Fruit fly (Drosophila melanogaster) whole organism, embryonic: Measurements from ENCODE around the gene Herc4.

Experiments
- BtbVII ChIP-seq: fragments of 200-800 bp; sonication (Bioruptor generic); optimal IDR thresholded peaks from 3 replicates; lab custom pipeline; 2017; ENCODE audit warnings: missing biosample characterization, mild to moderate bottlenecking, missing genetic modification characterization
- CG10543 ChIP-seq: fragments of 200-800 bp; sonication (Bioruptor generic); optimal IDR thresholded peaks from 3 replicates; lab custom pipeline; 2017; ENCODE audit warnings: missing biosample characterization, mild to moderate bottlenecking, missing genetic modification characterization, moderate library complexity
- CG10654 ChIP-seq: fragments of 200-800 bp; sonication (Bioruptor generic); optimal IDR thresholded peaks from 2 replicates; lab custom pipeline; 2016; ENCODE audit warnings: missing biosample characterization, missing genetic modification characterization
- CG11560 ChIP-seq: fragments of 200-800 bp; sonication (Bioruptor generic); IDR thresholded peaks from 3 replicates; pipeline ENCODE4 v1.3.6; 2022; ENCODE audit warnings: missing biosample characterization, missing genetic modification characterization
- CG1233 ChIP-seq: fragments of 200-800 bp; sonication (Bioruptor generic); optimal IDR thresholded peaks from 4 replicates; lab custom pipeline; 2018; ENCODE audit warnings: missing biosample characterization, mild to moderate bottlenecking, missing genetic modification characterization
- CG15269 ChIP-seq: fragments of 200-800 bp; sonication (Bioruptor generic); optimal IDR thresholded peaks from 2 replicates; lab custom pipeline; 2018; ENCODE audit warnings: missing biosample characterization, mild to moderate bottlenecking, missing genetic modification characterization, moderate library complexity
- CG15479 ChIP-seq: fragments of 200-800 bp; sonication (Bioruptor generic); optimal IDR thresholded peaks from 3 replicates; lab custom pipeline; 2019; ENCODE audit warnings: missing biosample characterization, mild to moderate bottlenecking, missing genetic modification characterization, moderate library complexity
- CG16779 ChIP-seq: fragments of 200-800 bp; sonication (Bioruptor generic); IDR thresholded peaks from 2 replicates; pipeline ENCODE4 v1.3.6; 2022; ENCODE audit warnings: missing biosample characterization, missing genetic modification characterization
- CG3065 ChIP-seq: fragments of 200-800 bp; sonication (Bioruptor generic); optimal IDR thresholded peaks from 2 replicates; lab custom pipeline; 2016; ENCODE audit warnings: missing biosample characterization, missing genetic modification characterization
- CG31388 ChIP-seq: fragments of 200-800 bp; sonication (Bioruptor generic); optimal IDR thresholded peaks from 2 replicates; lab custom pipeline; 2016; ENCODE audit warnings: missing biosample characterization, missing genetic modification characterization
- CG3407 ChIP-seq: fragments of 200-800 bp; sonication (Bioruptor generic); optimal IDR thresholded peaks from 2 replicates; lab custom pipeline; 2018; ENCODE audit warnings: missing biosample characterization, mild to moderate bottlenecking, missing genetic modification characterization
- CG34376 ChIP-seq: fragments of 200-800 bp; sonication (Bioruptor generic); optimal IDR thresholded peaks from 2 replicates; lab custom pipeline; 2018; ENCODE audit warnings: missing biosample characterization, mild to moderate bottlenecking, missing genetic modification characterization
- CG43689 ChIP-seq: fragments of 200-800 bp; sonication (Bioruptor generic); IDR thresholded peaks from 2 replicates; pipeline ENCODE4 v1.3.6; 2022; ENCODE audit warnings: missing biosample characterization, missing genetic modification characterization
- CG5953 ChIP-seq: fragments of 200-800 bp; sonication (Bioruptor generic); IDR thresholded peaks from 2 replicates; pipeline ENCODE4 v1.3.6; 2022; ENCODE audit warnings: missing biosample characterization, missing genetic modification characterization
- CG6813 ChIP-seq: fragments of 200-800 bp; sonication (Bioruptor generic); optimal IDR thresholded peaks from 2 replicates; lab custom pipeline; 2017; ENCODE audit warnings: missing biosample characterization, missing genetic modification characterization, mild to moderate bottlenecking, moderate library complexity, missing genetic modification reagents
- CG9215 ChIP-seq: fragments of 200-800 bp; sonication (Bioruptor generic); IDR thresholded peaks from 2 replicates; pipeline ENCODE4 v1.3.6; 2022; ENCODE audit warnings: missing biosample characterization, missing genetic modification characterization
- ERR ChIP-seq: fragments of 200-800 bp; sonication (Bioruptor generic); optimal IDR thresholded peaks from 2 replicates; lab custom pipeline; 2016; ENCODE audit warnings: missing biosample characterization, missing genetic modification characterization
- GATAe ChIP-seq: fragments of 200-800 bp; sonication (Bioruptor generic); conservative IDR thresholded peaks from 2 replicates; pipeline ENCODE4 v1.3.6; 2022; ENCODE audit warnings: missing biosample characterization, missing genetic modification characterization
- HLH54F ChIP-seq: fragments of 200-800 bp; sonication (Bioruptor generic); optimal IDR thresholded peaks from 3 replicates; lab custom pipeline; 2016; ENCODE audit warnings: missing biosample characterization, missing genetic modification characterization
- HmgZ ChIP-seq: fragments of 200-800 bp; sonication (Bioruptor generic); optimal IDR thresholded peaks from 2 replicates; lab custom pipeline; 2018; ENCODE audit warnings: missing biosample characterization, mild to moderate bottlenecking, missing genetic modification characterization
- Hsf ChIP-seq: fragments of 200-800 bp; sonication (Bioruptor generic); optimal IDR thresholded peaks from 3 replicates; lab custom pipeline; 2016; ENCODE audit warnings: missing biosample characterization, missing genetic modification characterization
- MTF-1 ChIP-seq: fragments of 200-800 bp; sonication (Bioruptor generic); optimal IDR thresholded peaks from 2 replicates; lab custom pipeline; 2018; ENCODE audit warnings: missing biosample characterization, mild to moderate bottlenecking, missing genetic modification characterization, borderline replicate concordance
- NK7.1 ChIP-seq: fragments of 200-800 bp; sonication (Bioruptor generic); optimal IDR thresholded peaks from 3 replicates; lab custom pipeline; 2016; ENCODE audit warnings: missing biosample characterization, missing genetic modification characterization
- PHDP ChIP-seq: fragments of 200-800 bp; sonication (Bioruptor generic); optimal IDR thresholded peaks from 3 replicates; lab custom pipeline; 2018; ENCODE audit warnings: missing biosample characterization, mild to moderate bottlenecking, missing genetic modification characterization, moderate library complexity
- Pdp1 ChIP-seq, 2 experiments: fragments of 200-800 bp; sonication (Bioruptor generic); optimal IDR thresholded peaks; 3 replicates each; lab custom pipeline; 2016; ENCODE audit warnings: missing biosample characterization in 2 of 2, missing genetic modification characterization in 2 of 2, mild to moderate bottlenecking in 1 of 2, moderate library complexity in 1 of 2
- Scr ChIP-seq: fragments of 200-800 bp; sonication (Bioruptor generic); IDR thresholded peaks from 2 replicates; pipeline ENCODE4 v1.3.6; 2022; ENCODE audit warnings: missing biosample characterization, missing genetic modification characterization; ENCODE audit not compliant: partially characterized antibody
- Vsx1 ChIP-seq: fragments of 200-800 bp; sonication (Bioruptor generic); optimal IDR thresholded peaks from 2 replicates; lab custom pipeline; 2017; ENCODE audit warnings: missing biosample characterization, mild to moderate bottlenecking, missing genetic modification characterization, missing genetic modification reagents
- ac ChIP-seq: fragments of 200-800 bp; sonication (Bioruptor generic); optimal IDR thresholded peaks from 3 replicates; lab custom pipeline; 2017; ENCODE audit warnings: missing biosample characterization, mild to moderate bottlenecking, missing genetic modification characterization
- ato ChIP-seq: fragments of 200-800 bp; sonication (Bioruptor generic); IDR thresholded peaks from 2 replicates; pipeline ENCODE4 v1.3.6; 2022; ENCODE audit warnings: missing biosample characterization, missing genetic modification characterization; ENCODE audit not compliant: partially characterized antibody
- btn ChIP-seq: fragments of 200-800 bp; sonication (Bioruptor generic); optimal IDR thresholded peaks from 2 replicates; lab custom pipeline; 2016; ENCODE audit warnings: missing biosample characterization, missing genetic modification characterization
- corto ChIP-seq: fragments of 200-800 bp; sonication (Bioruptor generic); optimal IDR thresholded peaks from 2 replicates; lab custom pipeline; 2016; ENCODE audit warnings: missing biosample characterization, mild to moderate bottlenecking, missing genetic modification characterization, moderate library complexity
- danr ChIP-seq: fragments of 200-800 bp; sonication (Bioruptor generic); IDR thresholded peaks from 2 replicates; pipeline ENCODE4 v1.3.6; 2022; ENCODE audit warnings: missing biosample characterization, missing genetic modification characterization
- exex ChIP-seq: fragments of 200-800 bp; sonication (Bioruptor generic); optimal IDR thresholded peaks from 4 replicates; lab custom pipeline; 2018; ENCODE audit warnings: missing biosample characterization, mild to moderate bottlenecking, missing genetic modification characterization, moderate library complexity
- grn ChIP-seq: fragments of 200-800 bp; sonication (Bioruptor generic); optimal IDR thresholded peaks from 3 replicates; lab custom pipeline; 2017; ENCODE audit warnings: missing biosample characterization, missing genetic modification characterization
- ind ChIP-seq: fragments of 200-800 bp; sonication (Bioruptor generic); optimal IDR thresholded peaks from 3 replicates; lab custom pipeline; 2016; ENCODE audit warnings: missing biosample characterization, missing genetic modification characterization
- lilli ChIP-seq: fragments of 200-800 bp; sonication (Bioruptor generic); optimal IDR thresholded peaks from 3 replicates; lab custom pipeline; 2016; ENCODE audit warnings: missing biosample characterization, missing genetic modification characterization
- mirr ChIP-seq: fragments of 200-800 bp; sonication (Bioruptor generic); optimal IDR thresholded peaks from 3 replicates; lab custom pipeline; 2018; ENCODE audit warnings: missing biosample characterization, mild to moderate bottlenecking, missing genetic modification characterization
- p53 ChIP-seq: fragments of 200-800 bp; sonication (Bioruptor generic); optimal IDR thresholded peaks from 2 replicates; lab custom pipeline; 2016; ENCODE audit warnings: missing biosample characterization, missing genetic modification characterization
- pita ChIP-seq: fragments of 200-800 bp; sonication (Bioruptor generic); optimal IDR thresholded peaks from 2 replicates; lab custom pipeline; 2017; ENCODE audit warnings: missing biosample characterization, mild to moderate bottlenecking, missing genetic modification characterization
- rib ChIP-seq: fragments of 200-800 bp; sonication (Bioruptor generic); IDR thresholded peaks from 2 replicates; pipeline ENCODE4 v1.3.6; 2022; ENCODE audit warnings: missing biosample characterization, missing genetic modification characterization
- sd ChIP-seq: fragments of 200-800 bp; sonication (Bioruptor generic); optimal IDR thresholded peaks from 3 replicates; lab custom pipeline; 2018; ENCODE audit warnings: missing biosample characterization, mild to moderate bottlenecking, missing genetic modification characterization, moderate library complexity
- sob ChIP-seq: fragments of 200-800 bp; sonication (Bioruptor generic); IDR thresholded peaks from 2 replicates; pipeline ENCODE4 v1.3.6; 2022; ENCODE audit warnings: missing biosample characterization, missing genetic modification characterization
- sug ChIP-seq: fragments of 200-800 bp; optimal IDR thresholded peaks from 2 replicates; lab custom pipeline; 2019; ENCODE audit warnings: missing biosample characterization, mild to moderate bottlenecking, missing genetic modification characterization, moderate library complexity
- tio ChIP-seq: fragments of 200-800 bp; sonication (Bioruptor generic); optimal IDR thresholded peaks from 2 replicates; lab custom pipeline; 2017; ENCODE audit warnings: missing biosample characterization, missing genetic modification characterization, inconsistent platforms
- vnd ChIP-seq: fragments of 200-800 bp; sonication (Bioruptor generic); IDR thresholded peaks from 3 replicates; pipeline ENCODE4 v1.3.6; 2022; ENCODE audit warnings: missing biosample characterization, missing genetic modification characterization; ENCODE audit not compliant: partially characterized antibody

The Herc4 gene

DNA sequence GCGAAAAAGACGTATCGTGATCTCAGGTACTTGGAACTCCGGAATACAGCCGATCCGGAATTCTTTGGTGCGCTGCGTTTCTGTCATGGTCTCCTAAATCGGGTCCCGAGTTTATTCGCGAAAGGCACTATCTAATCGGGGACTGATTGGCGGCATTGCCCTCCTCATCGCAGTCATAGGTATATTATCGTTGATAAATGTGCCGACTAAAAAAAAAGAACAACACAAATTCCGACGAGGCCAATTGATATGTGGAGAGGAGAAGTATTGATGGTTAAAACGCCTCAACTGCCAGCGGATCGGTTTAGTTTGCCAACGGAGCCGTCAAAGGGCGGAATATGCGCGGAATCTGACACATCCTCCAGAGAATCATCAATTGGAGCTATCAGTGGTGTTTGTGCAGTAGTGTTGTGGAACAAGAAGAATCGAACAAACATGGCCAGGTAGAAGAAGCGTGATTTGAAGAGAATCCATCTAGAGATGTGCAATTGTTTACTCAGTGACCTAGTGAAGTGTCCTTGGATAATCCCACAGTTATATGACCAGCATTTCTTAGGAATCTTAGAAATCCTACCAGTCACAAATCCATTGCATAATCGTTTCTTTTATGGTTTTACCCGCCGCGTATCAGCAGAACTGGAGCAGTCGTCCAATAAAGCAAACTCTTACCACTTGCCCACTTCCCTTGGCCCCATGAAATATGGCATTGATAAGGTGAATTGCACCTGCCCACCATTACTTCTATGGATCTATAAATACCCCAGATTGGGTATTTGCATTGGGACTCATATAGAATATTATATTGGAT, 11.5 kb downstream of the Herc4 start (continued):
- TF ChIP-seq sd (tag; lab: Kevin White, UChicago) (peak; percentile 73), CG43689 (no peak), vnd (GFP tag; lab: Robert Waterston, UW) (0 out of 3 replicates have a peak, but pooled peaks have one; percentile 10), btn (no peak), ac (no peak), CG3065 (GFP tag; lab: Kevin White, UChicago) (no peak), BtbVII (GFP tag; lab: Kevin White, UChicago) (no peak), sob (GFP tag; lab: Robert Waterston, UW) (no peak), pita (GFP tag; lab: Kevin White, UChicago) (no peak), CG11560 (tag; lab: Robert Waterston, UW) (no peak), corto (GFP tag; lab: Kevin White, UChicago) (peak; percentile 16), CG10654 (GFP tag; lab: Kevin White, UChicago) (no peak), MTF-1 (no peak), NK7.1 (GFP tag; lab: Kevin White, UChicago) (no peak), rib (GFP tag; lab: Robert Waterston, UW) (peak; percentile 43; the same call in 1 of the 2 replicates), CG31388 (GFP tag; lab: Kevin White, UChicago) (no peak), lilli (GFP tag; lab: Kevin White, UChicago) (no peak), HLH54F (GFP tag; lab: Kevin White, UChicago) (no peak), CG34376 (GFP tag; lab: Kevin White, UChicago) (peak; percentile 89), CG16779 (no peak), Hsf (GFP tag; lab: Kevin White, UChicago) (no peak), CG15269 (tag; lab: Kevin White, UChicago) (no peak), PHDP (no peak), ato (GFP tag; lab: Robert Waterston, UW) (no peak), ind (GFP tag; lab: Kevin White, UChicago) (no peak), Scr (no peak), p53 (no peak), CG15479 (GFP tag; lab: Kevin White, UChicago) (no peak), mirr (GFP tag; lab: Kevin White, UChicago) (peak; percentile 68), HmgZ (tag; lab: Kevin White, UChicago) (peak; percentile 8), ERR (GFP tag; lab: Kevin White, UChicago) (no peak), CG6813 (GFP tag; lab: Kevin White, UChicago) (no peak), CG10543 (peak; percentile 47), tio (no peak), Pdp1 (GFP tag; optimal IDR thresholded peaks at IDR 0.05; lab: Kevin White, UChicago) (peak in 1 of 2 experiments; percentile 91), CG9215 (GFP tag; lab: Robert Waterston, UW) (0 out of 2 replicates have a peak, but pooled peaks have one; percentile 11), CG3407 (GFP tag; lab: Kevin White, UChicago) (no peak), GATAe (GFP tag; lab: Robert Waterston, UW) (peak; percentile 84)

DNA sequence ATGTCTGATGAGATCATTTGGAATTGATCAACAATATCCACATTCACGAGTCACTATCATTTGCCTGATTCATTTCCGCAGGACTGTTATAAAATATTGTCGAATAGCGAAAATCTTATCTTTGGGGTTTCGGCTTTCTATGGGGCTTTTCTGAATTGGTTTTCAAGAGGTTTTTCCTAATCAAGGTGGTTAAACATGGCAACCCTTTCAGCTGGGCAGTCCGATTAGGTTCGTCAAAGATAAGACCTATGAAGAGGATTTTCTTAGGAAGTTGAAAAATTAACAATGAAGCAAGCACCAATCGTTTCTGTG, 12.1 kb downstream of the Herc4 start:
- TF ChIP-seq exex (peak; percentile 82), grn (GFP tag; lab: Kevin White, UChicago) (peak; percentile 48), sug (tag; lab: Kevin White, UChicago) (peak; percentile 61), danr (GFP tag; lab: Robert Waterston, UW) (no peak), GATAe (GFP tag; lab: Robert Waterston, UW) (0 out of 2 replicates have a peak, but pooled peaks have one; percentile 38), Vsx1 (GFP tag; lab: Kevin White, UChicago) (no peak), CG5953 (GFP tag; lab: Robert Waterston, UW) (no peak), CG1233 (GFP tag; lab: Kevin White, UChicago) (no peak)
